Fruit fly (Drosophila melanogaster): ENCODE results near the gene CG33286.

DNA sequence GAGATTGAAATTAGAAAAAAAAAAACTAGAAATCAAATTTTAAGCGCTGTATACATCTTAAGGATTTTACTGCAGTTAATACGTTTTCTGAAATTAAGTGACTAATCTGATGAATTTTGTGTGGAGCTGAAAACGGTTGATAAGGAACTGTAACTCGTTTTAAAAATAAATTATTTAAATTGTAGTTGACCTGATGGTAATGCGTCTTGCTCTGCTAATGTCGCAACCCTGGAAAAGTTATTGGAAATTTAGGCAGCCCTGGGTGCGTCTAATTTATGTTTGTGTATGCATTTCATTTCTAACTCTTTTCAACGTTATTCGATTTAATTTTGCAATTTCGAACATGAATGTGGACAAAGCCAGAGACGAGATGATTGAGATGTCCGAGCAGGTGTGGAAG, 16.9 kb upstream of the CG33286 start, which contains the start of gene CG12984:
- TF ChIP-seq kay (GFP tag; ENCODE audit: borderline replicate concordance) = no peak
- no peak for TF ChIP-seq Clk (GFP tag; optimal IDR thresholded peaks at IDR 0.05)
- TF ChIP-seq pad (GFP tag; optimal IDR thresholded peaks at IDR 0.05) = no peak
- TF ChIP-seq CG33017 (tag; optimal IDR thresholded peaks at IDR 0.05) = no peak
- TF ChIP-seq Crg-1 (GFP tag; optimal IDR thresholded peaks at IDR 0.05) = no peak
- TF ChIP-seq cic (GFP tag; optimal IDR thresholded peaks at IDR 0.05) = no peak
- no peak for TF ChIP-seq CG5204 (GFP tag; optimal IDR thresholded peaks at IDR 0.05)
- TF ChIP-seq Mnt (GFP tag; optimal IDR thresholded peaks at IDR 0.05) = no peak
- no peak for TF ChIP-seq CG12768 (GFP tag; optimal IDR thresholded peaks at IDR 0.05)
- no peak for TF ChIP-seq ovo (GFP tag; optimal IDR thresholded peaks at IDR 0.05)
- no peak for TF ChIP-seq toe (GFP tag; optimal IDR thresholded peaks at IDR 0.05)

All from whole organism, adult.